Fruit fly (Drosophila melanogaster): ENCODE measurements around the gene NimB4.

Gene NimB4

dm6 chr2L:13969876-13970275 is at the start of gene NimB4, which contains the start of gene NimB5:
TSS of gene NimB4 (minus strand) at chr2L:13969976.
TSS of gene NimB5 (plus strand) at chr2L:13970177.
- TF ChIP-seq rgr (GFP tag; optimal IDR thresholded peaks at IDR 0.05): no peak
- TF ChIP-seq dl (GFP tag; optimal IDR thresholded peaks at IDR 0.05; ENCODE audit: insufficient read depth in 1 of 2, partially characterized antibody in 2 of 2): no peak
- no peak for TF ChIP-seq sv (GFP tag; optimal IDR thresholded peaks at IDR 0.05)
- TF ChIP-seq Hr83 (GFP tag; optimal IDR thresholded peaks at IDR 0.05; ENCODE audit: poor library complexity, severe bottlenecking): no peak
- no peak for TF ChIP-seq Hr78 (GFP tag; optimal IDR thresholded peaks at IDR 0.05)
- TF ChIP-seq foxo (GFP tag; optimal IDR thresholded peaks at IDR 0.05): no peak
- TF ChIP-seq pan (optimal IDR thresholded peaks at IDR 0.05): no peak
- no peak for TF ChIP-seq Myc (optimal IDR thresholded peaks at IDR 0.05)
- no peak for TF ChIP-seq woc (GFP tag; optimal IDR thresholded peaks at IDR 0.05)
- TF ChIP-seq lola (GFP tag; optimal IDR thresholded peaks at IDR 0.05): no peak
- TF ChIP-seq CG32264 (GFP tag; optimal IDR thresholded peaks at IDR 0.05): no peak
- no peak for TF ChIP-seq Vsx2 (GFP tag; optimal IDR thresholded peaks at IDR 0.05; ENCODE audit: partially characterized antibody)
- no peak for TF ChIP-seq Jra (GFP tag; optimal IDR thresholded peaks at IDR 0.05)
- no peak for TF ChIP-seq fru (GFP tag; optimal IDR thresholded peaks at IDR 0.05)
- no peak for TF ChIP-seq psq (GFP tag; optimal IDR thresholded peaks at IDR 0.05)
- no peak for TF ChIP-seq h (GFP tag; optimal IDR thresholded peaks at IDR 0.05)
- no peak for TF ChIP-seq N (GFP tag; optimal IDR thresholded peaks at IDR 0.05)

- no peak for TF ChIP-seq CrebA (GFP tag; optimal IDR thresholded peaks at IDR 0.05; ENCODE audit: borderline replicate concordance)
- TF ChIP-seq Hr78 (GFP tag; optimal IDR thresholded peaks at IDR 0.05): no peak
- no peak for TF ChIP-seq Hnf4 (GFP tag; optimal IDR thresholded peaks at IDR 0.05)
- no peak for TF ChIP-seq Mio (GFP tag; optimal IDR thresholded peaks at IDR 0.05)
- no peak for TF ChIP-seq GATAd (GFP tag; optimal IDR thresholded peaks at IDR 0.05)
- no peak for TF ChIP-seq br (GFP tag; optimal IDR thresholded peaks at IDR 0.05)
- TF ChIP-seq lola (GFP tag; optimal IDR thresholded peaks at IDR 0.05): no peak
- no peak for TF ChIP-seq dsf (GFP tag; optimal IDR thresholded peaks at IDR 0.05; ENCODE audit: borderline replicate concordance)
- no peak for TF ChIP-seq Myc (optimal IDR thresholded peaks at IDR 0.05)
- no peak for TF ChIP-seq tai (GFP tag; optimal IDR thresholded peaks at IDR 0.05)
- TF ChIP-seq woc (GFP tag; optimal IDR thresholded peaks at IDR 0.05): no peak
- no peak for TF ChIP-seq rgr (GFP tag; optimal IDR thresholded peaks at IDR 0.05)
- TF ChIP-seq Dfd (GFP tag; optimal IDR thresholded peaks at IDR 0.05): no peak
- no peak for TF ChIP-seq Sp1 (GFP tag; optimal IDR thresholded peaks at IDR 0.05)
- TF ChIP-seq brk (GFP tag; optimal IDR thresholded peaks at IDR 0.05): no peak
- TF ChIP-seq N (GFP tag; optimal IDR thresholded peaks at IDR 0.05): no peak
- TF ChIP-seq HLH106 (tag; optimal IDR thresholded peaks at IDR 0.05): no peak
- no peak for TF ChIP-seq jim (GFP tag; optimal IDR thresholded peaks at IDR 0.05)
Observed at dm6 chr2L:14015109-14015508, 45.3 kb upstream of the NimB4 start.

dm6 chr2L:14013478-14013877 is 43.7 kb upstream of the NimB4 start:
- no peak for TF ChIP-seq GATAd (GFP tag; optimal IDR thresholded peaks at IDR 0.05)
- peak; percentile 59 for TF ChIP-seq h (GFP tag; optimal IDR thresholded peaks at IDR 0.05)
- TF ChIP-seq CG9705 (GFP tag; optimal IDR thresholded peaks at IDR 0.05): no peak
- no peak for TF ChIP-seq Vsx2 (GFP tag; optimal IDR thresholded peaks at IDR 0.05; ENCODE audit: partially characterized antibody)
- no peak for TF ChIP-seq N (GFP tag; optimal IDR thresholded peaks at IDR 0.05)
- TF ChIP-seq Hnf4 (GFP tag; optimal IDR thresholded peaks at IDR 0.05): no peak

- no peak for TF ChIP-seq dmrt93B (GFP tag; optimal IDR thresholded peaks at IDR 0.05)
- no peak for TF ChIP-seq OdsH (GFP tag; optimal IDR thresholded peaks at IDR 0.05)
- TF ChIP-seq Hr78 (GFP tag; optimal IDR thresholded peaks at IDR 0.05): no peak
- no peak for TF ChIP-seq tai (GFP tag; optimal IDR thresholded peaks at IDR 0.05)
- no peak for TF ChIP-seq Vsx2 (GFP tag; optimal IDR thresholded peaks at IDR 0.05; ENCODE audit: partially characterized antibody)
- TF ChIP-seq foxo (GFP tag; optimal IDR thresholded peaks at IDR 0.05): no peak
- TF ChIP-seq psq (GFP tag; optimal IDR thresholded peaks at IDR 0.05): no peak
- no peak for TF ChIP-seq Myc (optimal IDR thresholded peaks at IDR 0.05)
- no peak for TF ChIP-seq br (GFP tag; optimal IDR thresholded peaks at IDR 0.05)
- no peak for TF ChIP-seq Mio (GFP tag; optimal IDR thresholded peaks at IDR 0.05)
- TF ChIP-seq brk (GFP tag; optimal IDR thresholded peaks at IDR 0.05): no peak
- TF ChIP-seq pan (optimal IDR thresholded peaks at IDR 0.05): no peak
- no peak for TF ChIP-seq HLH106 (tag; optimal IDR thresholded peaks at IDR 0.05)
- no peak for TF ChIP-seq Jra (GFP tag; optimal IDR thresholded peaks at IDR 0.05)
- no peak for TF ChIP-seq rgr (GFP tag; optimal IDR thresholded peaks at IDR 0.05)
- TF ChIP-seq woc (GFP tag; optimal IDR thresholded peaks at IDR 0.05): no peak
Observed at dm6 chr2L:14012304-14013054, 42.7 kb upstream of the NimB4 start, which contains the start of gene bgm. TSS of gene bgm (plus strand) at chr2L:14013004.

Measured in whole organism, wandering third instar larva.